Worm (Caenorhabditis elegans) whole organism, L2 larva: ENCODE results near the gene Y48E1C.2.

Experiments used
- C34F6.9 ChIP-seq: fragments of 150-350 bp; optimal IDR thresholded peaks from 2 replicates; lab custom pipeline; 2014; ENCODE audit warnings: missing biosample characterization, missing genetic modification characterization
- F13H6.1 ChIP-seq: sonication (generic microtip); optimal IDR thresholded peaks from 2 replicates; lab custom pipeline; 2016; ENCODE audit warnings: missing genetic modification characterization, missing compliant biosample characterization
- alr-1 ChIP-seq: fragments of 150-350 bp; optimal IDR thresholded peaks from 2 replicates; lab custom pipeline; 2014; ENCODE audit warnings: missing biosample characterization, missing genetic modification characterization
- aly-2 ChIP-seq: fragments of 150-350 bp; optimal IDR thresholded peaks from 2 replicates; lab custom pipeline; 2014; ENCODE audit warnings: missing biosample characterization, missing genetic modification characterization
- ama-1 ChIP-seq: fragments of 150-350 bp; optimal IDR thresholded peaks from 2 replicates; lab custom pipeline; 2018; ENCODE audit warnings: inconsistent platforms
- ceh-16 ChIP-seq: fragments of 150-350 bp; optimal IDR thresholded peaks from 2 replicates; lab custom pipeline; 2014; ENCODE audit warnings: missing biosample characterization, missing genetic modification characterization
- ceh-82 ChIP-seq: fragments of 150-350 bp; optimal IDR thresholded peaks from 2 replicates; lab custom pipeline; 2014; ENCODE audit warnings: missing biosample characterization, missing genetic modification characterization
- crh-2 ChIP-seq: sonication (generic microtip); optimal IDR thresholded peaks from 2 replicates; lab custom pipeline; 2017; ENCODE audit warnings: missing biosample characterization, missing genetic modification characterization
- egl-27 ChIP-seq: sonication (generic microtip); optimal IDR thresholded peaks from 3 replicates; lab custom pipeline; 2017; ENCODE audit warnings: missing biosample characterization, missing genetic modification reagents, missing genetic modification characterization
- elt-1 ChIP-seq: fragments of 150-350 bp; optimal IDR thresholded peaks from 2 replicates; lab custom pipeline; 2014; ENCODE audit warnings: missing biosample characterization, missing genetic modification characterization
- elt-3 ChIP-seq: sonication (generic microtip); optimal IDR thresholded peaks from 2 replicates; lab custom pipeline; 2017; ENCODE audit warnings: missing biosample characterization, missing genetic modification characterization
- fos-1 ChIP-seq: fragments of 150-350 bp; optimal IDR thresholded peaks from 2 replicates; lab custom pipeline; 2014; ENCODE audit warnings: missing biosample characterization, missing genetic modification characterization
- lin-11 ChIP-seq: fragments of 150-350 bp; sonication (generic microtip); optimal IDR thresholded peaks from 2 replicates; lab custom pipeline; 2014; ENCODE audit warnings: missing biosample characterization, missing genetic modification characterization, inconsistent platforms, mixed read lengths
- lin-13 ChIP-seq: fragments of 150-350 bp; optimal IDR thresholded peaks from 2 replicates; lab custom pipeline; 2014; ENCODE audit warnings: missing biosample characterization, missing genetic modification reagents, missing genetic modification characterization
- lin-39 ChIP-seq: fragments of 150-350 bp; optimal IDR thresholded peaks from 2 replicates; lab custom pipeline; 2014; ENCODE audit warnings: missing biosample characterization, missing genetic modification reagents, missing genetic modification characterization
- lsy-2 ChIP-seq, 2 experiments: fragments of 150-350 bp in 1 of 2; sonication (generic microtip) in 1 of 2; optimal IDR thresholded peaks; 2 replicates each; lab custom pipeline; 2014 to 2017; ENCODE audit warnings: missing biosample characterization in 2 of 2, missing genetic modification characterization in 2 of 2
- mab-5 ChIP-seq: fragments of 150-350 bp; optimal IDR thresholded peaks from 2 replicates; lab custom pipeline; 2014; ENCODE audit warnings: missing biosample characterization, missing genetic modification characterization
- mbf-1 ChIP-seq: sonication (generic microtip); optimal IDR thresholded peaks from 2 replicates; lab custom pipeline; 2017; ENCODE audit warnings: missing biosample characterization, missing genetic modification characterization
- nhr-10 ChIP-seq: sonication (generic microtip); optimal IDR thresholded peaks from 2 replicates; lab custom pipeline; 2017; ENCODE audit warnings: missing biosample characterization, missing genetic modification characterization
- nhr-129 ChIP-seq: fragments of 150-350 bp; optimal IDR thresholded peaks from 2 replicates; lab custom pipeline; 2014; ENCODE audit warnings: missing biosample characterization, missing genetic modification characterization
- nhr-21 ChIP-seq: fragments of 150-350 bp; optimal IDR thresholded peaks from 2 replicates; lab custom pipeline; 2014; ENCODE audit warnings: missing biosample characterization, missing genetic modification characterization
- nhr-237 ChIP-seq: fragments of 150-350 bp; optimal IDR thresholded peaks from 2 replicates; lab custom pipeline; 2014; ENCODE audit warnings: missing biosample characterization, missing genetic modification characterization
- nhr-77 ChIP-seq: fragments of 150-350 bp; optimal IDR thresholded peaks from 2 replicates; lab custom pipeline; 2014; ENCODE audit warnings: missing biosample characterization, missing genetic modification characterization
- peb-1 ChIP-seq: fragments of 150-350 bp; optimal IDR thresholded peaks from 2 replicates; lab custom pipeline; 2014; ENCODE audit warnings: missing biosample characterization, missing genetic modification characterization
- sem-4 ChIP-seq: fragments of 150-350 bp; optimal IDR thresholded peaks from 2 replicates; lab custom pipeline; 2014; ENCODE audit warnings: missing biosample characterization, missing genetic modification reagents, missing genetic modification characterization
- skn-1 ChIP-seq: sonication (generic microtip); optimal IDR thresholded peaks from 2 replicates; lab custom pipeline; 2017; ENCODE audit warnings: missing biosample characterization, missing genetic modification characterization
- sma-3 ChIP-seq: sonication (generic microtip); optimal IDR thresholded peaks from 2 replicates; lab custom pipeline; 2016; ENCODE audit warnings: missing genetic modification reagents, missing genetic modification characterization, missing compliant biosample characterization
- sma-9 ChIP-seq, 2 experiments: fragments of 150-350 bp in 1 of 2; sonication (generic microtip) in 1 of 2; optimal IDR thresholded peaks; 2 replicates each; lab custom pipeline; 2014 to 2016; ENCODE audit warnings: missing genetic modification characterization in 2 of 2, mild to moderate bottlenecking in 1 of 2, missing biosample characterization in 1 of 2, missing compliant biosample characterization in 1 of 2, missing genetic modification reagents in 1 of 2, moderate library complexity in 1 of 2
- snpc-4 ChIP-seq: fragments of 150-350 bp; optimal IDR thresholded peaks from 2 replicates; lab custom pipeline; 2014; ENCODE audit warnings: missing biosample characterization, missing genetic modification characterization
- unc-39 ChIP-seq: fragments of 150-350 bp; optimal IDR thresholded peaks from 2 replicates; lab custom pipeline; 2014; ENCODE audit warnings: missing biosample characterization, missing genetic modification characterization
- unc-55 ChIP-seq: fragments of 150-350 bp; sonication (generic microtip); optimal IDR thresholded peaks from 3 replicates; lab custom pipeline; 2014; ENCODE audit warnings: missing biosample characterization, missing genetic modification reagents, missing genetic modification characterization
- unc-62 ChIP-seq: fragments of 150-350 bp; optimal IDR thresholded peaks from 2 replicates; lab custom pipeline; 2014; ENCODE audit warnings: missing biosample characterization, missing genetic modification reagents, missing genetic modification characterization
- zag-1 ChIP-seq: fragments of 150-350 bp; optimal IDR thresholded peaks from 2 replicates; lab custom pipeline; 2014; ENCODE audit warnings: missing biosample characterization, missing genetic modification characterization
- ztf-11 ChIP-seq: sonication (generic microtip); optimal IDR thresholded peaks from 2 replicates; lab custom pipeline; 2017; ENCODE audit warnings: missing biosample characterization, missing genetic modification characterization
- ztf-4 ChIP-seq: fragments of 150-350 bp; optimal IDR thresholded peaks from 2 replicates; lab custom pipeline; 2014; ENCODE audit warnings: missing biosample characterization, missing genetic modification characterization

Y48E1C.2 gene

ce11 chrII:13416552-13416951 is 7.8 kb upstream of the Y48E1C.2 start:
- TF ChIP-seq crh-2 (tag; lab: Kevin White, UChicago): no peak
- no peak for TF ChIP-seq ztf-4 (tag; lab: Kevin White, UChicago)
- no peak for TF ChIP-seq nhr-77 (tag; lab: Kevin White, UChicago)
- TF ChIP-seq ztf-11: no peak
- TF ChIP-seq mbf-1: no peak
- TF ChIP-seq F13H6.1 (tag; lab: Kevin White, UChicago): no peak
- TF ChIP-seq lin-11 (tag; lab: Kevin White, UChicago): no peak
- no peak for TF ChIP-seq egl-27 (tag; lab: Kevin White, UChicago)

ce11 chrII:13417452-13418031 is 6.8 kb upstream of the Y48E1C.2 start:
- TF ChIP-seq skn-1 (tag; lab: Kevin White, UChicago) (no peak), C34F6.9 (tag; lab: Kevin White, UChicago) (no peak), nhr-237 (tag; lab: Kevin White, UChicago) (no peak), alr-1 (tag; lab: Kevin White, UChicago) (no peak), unc-39 (tag; lab: Kevin White, UChicago) (no peak), snpc-4 (tag; lab: Kevin White, UChicago) (no peak)

- no peak for TF ChIP-seq crh-2 (tag; lab: Kevin White, UChicago)
- TF ChIP-seq elt-1 (tag; lab: Kevin White, UChicago): no peak
- no peak for TF ChIP-seq nhr-129 (tag; lab: Kevin White, UChicago)
- no peak for TF ChIP-seq sma-3 (GFP tag; lab: Kevin White, UChicago)
- TF ChIP-seq sem-4 (tag; lab: Kevin White, UChicago): no peak
- TF ChIP-seq sma-9 (GFP tag; optimal IDR thresholded peaks at IDR 0.05; lab: Kevin White, UChicago): no peak
- TF ChIP-seq sma-9 (tag; optimal IDR thresholded peaks at IDR 0.05; lab: Kevin White, UChicago): no peak
- TF ChIP-seq nhr-77 (tag; lab: Kevin White, UChicago): no peak
- no peak for TF ChIP-seq elt-3
- no peak for TF ChIP-seq fos-1 (tag; lab: Kevin White, UChicago)
- no peak for TF ChIP-seq ceh-16 (tag; lab: Kevin White, UChicago)
- TF ChIP-seq nhr-10: no peak
- no peak for TF ChIP-seq ama-1
- no peak for TF ChIP-seq ztf-11
- TF ChIP-seq zag-1: no peak
- TF ChIP-seq lin-13 (GFP tag; lab: Kevin White, UChicago): no peak
- TF ChIP-seq aly-2 (tag; lab: Kevin White, UChicago): no peak
- TF ChIP-seq ztf-4 (tag; lab: Kevin White, UChicago): no peak
These were observed 12.4 kb downstream of the Y48E1C.2 start, which contains the start of gene Y48E1C.4 for ce11 chrII:13436725-13437124. Gene Y48E1C.4 (minus strand): TSS chrII:13436825.

ce11 chrII:13444307-13444706 is 20.0 kb downstream of the Y48E1C.2 start:
- no peak for TF ChIP-seq elt-3
- no peak for TF ChIP-seq mab-5 (tag; lab: Kevin White, UChicago)
- TF ChIP-seq F13H6.1 (tag; lab: Kevin White, UChicago): no peak
- no peak for TF ChIP-seq lin-39 (tag; lab: Kevin White, UChicago)
- no peak for TF ChIP-seq lsy-2 (tag; optimal IDR thresholded peaks at IDR 0.05; lab: Kevin White, UChicago)
- no peak for TF ChIP-seq unc-62 (GFP tag; lab: Kevin White, UChicago)
- TF ChIP-seq snpc-4 (tag; lab: Kevin White, UChicago): no peak
- no peak for TF ChIP-seq unc-55 (GFP tag; lab: Kevin White, UChicago)
- TF ChIP-seq nhr-21 (tag; lab: Kevin White, UChicago): no peak
- TF ChIP-seq alr-1 (tag; lab: Kevin White, UChicago): no peak
- TF ChIP-seq sma-9 (GFP tag; optimal IDR thresholded peaks at IDR 0.05; lab: Kevin White, UChicago): no peak
- no peak for TF ChIP-seq sma-9 (tag; optimal IDR thresholded peaks at IDR 0.05; lab: Kevin White, UChicago)
- TF ChIP-seq fos-1 (tag; lab: Kevin White, UChicago): no peak
- TF ChIP-seq ztf-4 (tag; lab: Kevin White, UChicago): no peak
- no peak for TF ChIP-seq ceh-82 (tag; lab: Kevin White, UChicago)
- TF ChIP-seq crh-2 (tag; lab: Kevin White, UChicago): no peak
- no peak for TF ChIP-seq elt-1 (tag; lab: Kevin White, UChicago)
- TF ChIP-seq egl-27 (tag; lab: Kevin White, UChicago): no peak

- TF ChIP-seq peb-1: no peak
These were observed 22.3 kb downstream of the Y48E1C.2 start for ce11 chrII:13446597-13446996.
